Worm (Caenorhabditis elegans) whole organism, mixed stage, embryonic: ENCODE measurements around the gene F47G3.1.
A peak's percentile ranks its signal among the peaks of the same experiment; 100 is the strongest.

ENCODE experiments used
- ces-1 ChIP-seq: fragments of 150-350 bp; optimal IDR thresholded peaks from 2 replicates; lab custom pipeline; 2014; ENCODE audit warnings: missing biosample characterization, missing genetic modification reagents, missing genetic modification characterization
- elt-1 ChIP-seq: sonication (generic microtip); optimal IDR thresholded peaks from 2 replicates; lab custom pipeline; 2017; ENCODE audit warnings: missing genetic modification characterization, mild to moderate bottlenecking, missing compliant biosample characterization, antibody characterized with exemption, moderate library complexity, borderline replicate concordance; ENCODE audit not compliant: insufficient read depth
- ham-2 ChIP-seq: fragments of 200-800 bp; sonication (Bioruptor generic); optimal IDR thresholded peaks from 2 replicates; lab custom pipeline; 2018; ENCODE audit warnings: mild to moderate bottlenecking, missing genetic modification characterization, missing compliant biosample characterization
- lin-13 ChIP-seq: fragments of 150-350 bp; optimal IDR thresholded peaks from 2 replicates; lab custom pipeline; 2014; ENCODE audit warnings: missing biosample characterization, missing genetic modification characterization
- nhr-12 ChIP-seq: fragments of 150-350 bp; optimal IDR thresholded peaks from 2 replicates; lab custom pipeline; 2014; ENCODE audit warnings: missing biosample characterization, missing genetic modification characterization
- nhr-237 ChIP-seq: fragments of 150-350 bp; optimal IDR thresholded peaks from 2 replicates; lab custom pipeline; 2014; ENCODE audit warnings: missing biosample characterization, missing genetic modification characterization
- nhr-28 ChIP-seq: fragments of 150-350 bp; optimal IDR thresholded peaks from 2 replicates; lab custom pipeline; 2014; ENCODE audit warnings: missing biosample characterization, missing genetic modification characterization
- nhr-76 ChIP-seq: sonication (generic microtip); optimal IDR thresholded peaks from 2 replicates; lab custom pipeline; 2017; ENCODE audit warnings: missing biosample characterization, missing genetic modification characterization
- pha-4 ChIP-seq: fragments of 150-350 bp; optimal IDR thresholded peaks from 2 replicates; lab custom pipeline; 2018; ENCODE audit warnings: missing biosample characterization, missing genetic modification reagents, missing genetic modification characterization
- snpc-4 ChIP-seq: fragments of 150-350 bp; optimal IDR thresholded peaks from 2 replicates; lab custom pipeline; 2014; ENCODE audit warnings: missing biosample characterization, missing genetic modification characterization
- unc-39 ChIP-seq: fragments of 150-350 bp; optimal IDR thresholded peaks from 2 replicates; lab custom pipeline; 2014; ENCODE audit warnings: missing biosample characterization, missing genetic modification characterization
- unc-62 ChIP-seq: fragments of 150-350 bp; optimal IDR thresholded peaks from 2 replicates; lab custom pipeline; 2014; ENCODE audit warnings: missing biosample characterization, missing genetic modification reagents, missing genetic modification characterization

ce11 chrX:2433805-2434204 is 48.3 kb downstream of the F47G3.1 start:
- TF ChIP-seq nhr-237 (tag; lab: Kevin White, UChicago), result no peak
- no peak for TF ChIP-seq pha-4 (tag; lab: Kevin White, UChicago)
- TF ChIP-seq elt-1 (tag; lab: Kevin White, UChicago), result no peak
- TF ChIP-seq unc-62 (GFP tag; lab: Kevin White, UChicago), result no peak
- no peak for TF ChIP-seq nhr-12 (tag; lab: Kevin White, UChicago)
- TF ChIP-seq unc-39 (tag; lab: Kevin White, UChicago), result no peak
- no peak for TF ChIP-seq nhr-28 (tag; lab: Kevin White, UChicago)
- TF ChIP-seq ham-2 (GFP tag; lab: Kevin White, UChicago), result peak; percentile 4
- no peak for TF ChIP-seq snpc-4 (tag; lab: Kevin White, UChicago)
- no peak for TF ChIP-seq lin-13 (tag; lab: Kevin White, UChicago)
- no peak for TF ChIP-seq nhr-76 (tag; lab: Kevin White, UChicago)
- TF ChIP-seq ces-1 (GFP tag; lab: Kevin White, UChicago), result no peak
